Worm (Caenorhabditis elegans) whole organism, mixed stage, embryonic: ENCODE measurements around the gene bed-3.

Experiments
- ceh-43 ChIP-seq: fragments of 200-800 bp; sonication (Bioruptor generic); optimal IDR thresholded peaks from 2 replicates; lab custom pipeline; 2018; ENCODE audit warnings: mild to moderate bottlenecking, missing genetic modification characterization, moderate library complexity, missing compliant biosample characterization
- elt-1 ChIP-seq: sonication (generic microtip); optimal IDR thresholded peaks from 2 replicates; lab custom pipeline; 2017; ENCODE audit warnings: missing genetic modification characterization, mild to moderate bottlenecking, missing compliant biosample characterization, antibody characterized with exemption, moderate library complexity, borderline replicate concordance; ENCODE audit not compliant: insufficient read depth
- lsy-2 ChIP-seq: fragments of 150-350 bp; optimal IDR thresholded peaks from 2 replicates; lab custom pipeline; 2014; ENCODE audit warnings: missing biosample characterization, missing genetic modification characterization
- nhr-12 ChIP-seq: fragments of 150-350 bp; optimal IDR thresholded peaks from 2 replicates; lab custom pipeline; 2014; ENCODE audit warnings: missing biosample characterization, missing genetic modification characterization
- nhr-28 ChIP-seq: fragments of 150-350 bp; optimal IDR thresholded peaks from 2 replicates; lab custom pipeline; 2014; ENCODE audit warnings: missing biosample characterization, missing genetic modification characterization
- pha-4 ChIP-seq: fragments of 150-350 bp; optimal IDR thresholded peaks from 2 replicates; lab custom pipeline; 2018; ENCODE audit warnings: missing biosample characterization, missing genetic modification reagents, missing genetic modification characterization
- unc-39 ChIP-seq: fragments of 150-350 bp; optimal IDR thresholded peaks from 2 replicates; lab custom pipeline; 2014; ENCODE audit warnings: missing biosample characterization, missing genetic modification characterization
- unc-62 ChIP-seq: fragments of 150-350 bp; optimal IDR thresholded peaks from 2 replicates; lab custom pipeline; 2014; ENCODE audit warnings: missing biosample characterization, missing genetic modification reagents, missing genetic modification characterization

DNA sequence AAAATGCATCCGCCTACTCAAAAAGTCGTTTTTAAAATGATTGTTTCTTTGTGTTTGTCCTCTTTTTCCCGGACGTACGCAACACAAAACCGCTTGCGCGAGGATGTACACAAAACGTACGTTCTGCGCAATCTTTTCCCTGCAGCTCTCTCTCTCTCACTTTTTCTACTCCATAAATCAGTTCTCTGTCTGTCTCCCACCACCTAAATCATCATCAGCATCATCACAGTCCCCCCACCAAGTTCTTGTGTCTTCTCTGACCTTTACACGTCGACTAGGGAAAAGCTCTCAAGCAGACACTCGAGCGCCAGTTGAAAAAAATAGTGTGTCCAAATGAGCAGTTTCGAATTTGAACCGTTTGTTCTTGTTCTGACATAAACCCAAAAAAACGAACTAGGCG is 28.0 kb downstream of the bed-3 start:
- no peak for TF ChIP-seq lsy-2 (tag; lab: Kevin White, UChicago)
- TF ChIP-seq unc-39 (tag; lab: Kevin White, UChicago), result no peak
- no peak for TF ChIP-seq unc-62
- TF ChIP-seq nhr-28 (tag; lab: Kevin White, UChicago), result no peak
- no peak for TF ChIP-seq pha-4 (tag; lab: Kevin White, UChicago)
- no peak for TF ChIP-seq nhr-12 (tag; lab: Kevin White, UChicago)
- no peak for TF ChIP-seq ceh-43 (GFP tag; lab: Kevin White, UChicago)
- TF ChIP-seq elt-1 (tag; lab: Kevin White, UChicago), result no peak
